Fruit fly (Drosophila melanogaster) whole organism, wandering third instar larva: ENCODE measurements around the gene Fuca.
A peak's percentile ranks its signal among the peaks of the same experiment; 100 is the strongest.

Experiments used
- Abd-B ChIP-seq: fragments of >200 bp; optimal IDR thresholded peaks from 2 replicates; lab custom pipeline; 2017; ENCODE audit warnings: missing biosample characterization, missing genetic modification characterization
- CrebA ChIP-seq: fragments of 200-800 bp; sonication (Bioruptor generic); optimal IDR thresholded peaks from 2 replicates; lab custom pipeline; 2016; ENCODE audit warnings: missing biosample characterization, mild to moderate bottlenecking, missing genetic modification characterization, borderline replicate concordance
- Dfd ChIP-seq: fragments of >200 bp; optimal IDR thresholded peaks from 2 replicates; lab custom pipeline; 2017; ENCODE audit warnings: missing biosample characterization, missing genetic modification characterization
- Hr78 ChIP-seq: fragments of >200 bp; optimal IDR thresholded peaks from 2 replicates; lab custom pipeline; 2017; ENCODE audit warnings: missing biosample characterization, missing genetic modification characterization
- Vsx2 ChIP-seq: fragments of 200-300, 225-300 bp; sonication (Bioruptor generic); optimal IDR thresholded peaks from 2 replicates; lab custom pipeline; 2018; ENCODE audit warnings: missing biosample characterization, missing genetic modification characterization; ENCODE audit not compliant: partially characterized antibody
- brk ChIP-seq: fragments of 200-800 bp; sonication (Bioruptor generic); optimal IDR thresholded peaks from 2 replicates; lab custom pipeline; 2016; ENCODE audit warnings: missing biosample characterization, mild to moderate bottlenecking, missing genetic modification characterization
- h ChIP-seq: fragments of 200-800 bp; sonication (Bioruptor generic); optimal IDR thresholded peaks from 3 replicates; lab custom pipeline; 2016; ENCODE audit warnings: missing biosample characterization, mild to moderate bottlenecking, missing genetic modification characterization
- psq ChIP-seq: fragments of 200-800 bp; sonication (Bioruptor generic); optimal IDR thresholded peaks from 3 replicates; lab custom pipeline; 2017; ENCODE audit warnings: missing biosample characterization, mild to moderate bottlenecking, missing genetic modification characterization, moderate library complexity
- sage ChIP-seq: fragments of 200-800 bp; sonication (Bioruptor generic); optimal IDR thresholded peaks from 2 replicates; lab custom pipeline; 2016; ENCODE audit warnings: missing biosample characterization, mild to moderate bottlenecking, missing genetic modification characterization
- usp ChIP-seq: fragments of >200 bp; optimal IDR thresholded peaks from 2 replicates; lab custom pipeline; 2017; ENCODE audit warnings: missing biosample characterization, missing genetic modification characterization

dm6 chr3L:11493090-11493807 lies 29.3 kb downstream of the Fuca start:
- peak; percentile 12 for TF ChIP-seq psq (GFP tag; lab: Kevin White, UChicago)
- no peak for TF ChIP-seq Dfd (GFP tag; lab: Kevin White, UChicago)
- TF ChIP-seq Abd-B (GFP tag; lab: Kevin White, UChicago): no peak
- no peak for TF ChIP-seq Hr78 (GFP tag; lab: Kevin White, UChicago)
- TF ChIP-seq Vsx2 (GFP tag; lab: Kevin White, UChicago): peak; percentile 27
- peak; percentile 19 for TF ChIP-seq brk (GFP tag; lab: Kevin White, UChicago)
- no peak for TF ChIP-seq usp (GFP tag; lab: Kevin White, UChicago)
- peak; percentile 12 for TF ChIP-seq h (GFP tag; lab: Kevin White, UChicago)
- TF ChIP-seq CrebA: no peak
- TF ChIP-seq sage (GFP tag; lab: Kevin White, UChicago): no peak
